Worm (Caenorhabditis elegans): ENCODE measurements around the gene Y75B8A.24.

ce11 chrIII:12251178-12251577 lies 22.4 kb downstream of the Y75B8A.24 start:
- TF ChIP-seq mdl-1 (tag; optimal IDR thresholded peaks at IDR 0.05) (no peak), mab-5 (tag; optimal IDR thresholded peaks at IDR 0.05) (no peak), ZK546.5 (tag; optimal IDR thresholded peaks at IDR 0.05) (no peak), aly-2 (tag; optimal IDR thresholded peaks at IDR 0.05) (no peak), unc-62 (GFP tag; optimal IDR thresholded peaks at IDR 0.05) (no peak), nhr-6 (tag; optimal IDR thresholded peaks at IDR 0.05) (no peak), ama-1 (optimal IDR thresholded peaks at IDR 0.05) (no peak), lin-11 (tag; optimal IDR thresholded peaks at IDR 0.05) (no peak), Y55F3AM.14 (GFP tag; optimal IDR thresholded peaks at IDR 0.05) (no peak), R02D3.7 (tag; optimal IDR thresholded peaks at IDR 0.05) (no peak), ztf-4 (tag; optimal IDR thresholded peaks at IDR 0.05) (no peak), egl-27 (tag; optimal IDR thresholded peaks at IDR 0.05) (no peak), lin-39 (tag; optimal IDR thresholded peaks at IDR 0.05) (no peak), dmd-4 (tag; optimal IDR thresholded peaks at IDR 0.05) (no peak)

Measured in whole organism, L2 larva.